Fruit fly (Drosophila melanogaster): ENCODE results near the gene tHMG1.

DNA sequence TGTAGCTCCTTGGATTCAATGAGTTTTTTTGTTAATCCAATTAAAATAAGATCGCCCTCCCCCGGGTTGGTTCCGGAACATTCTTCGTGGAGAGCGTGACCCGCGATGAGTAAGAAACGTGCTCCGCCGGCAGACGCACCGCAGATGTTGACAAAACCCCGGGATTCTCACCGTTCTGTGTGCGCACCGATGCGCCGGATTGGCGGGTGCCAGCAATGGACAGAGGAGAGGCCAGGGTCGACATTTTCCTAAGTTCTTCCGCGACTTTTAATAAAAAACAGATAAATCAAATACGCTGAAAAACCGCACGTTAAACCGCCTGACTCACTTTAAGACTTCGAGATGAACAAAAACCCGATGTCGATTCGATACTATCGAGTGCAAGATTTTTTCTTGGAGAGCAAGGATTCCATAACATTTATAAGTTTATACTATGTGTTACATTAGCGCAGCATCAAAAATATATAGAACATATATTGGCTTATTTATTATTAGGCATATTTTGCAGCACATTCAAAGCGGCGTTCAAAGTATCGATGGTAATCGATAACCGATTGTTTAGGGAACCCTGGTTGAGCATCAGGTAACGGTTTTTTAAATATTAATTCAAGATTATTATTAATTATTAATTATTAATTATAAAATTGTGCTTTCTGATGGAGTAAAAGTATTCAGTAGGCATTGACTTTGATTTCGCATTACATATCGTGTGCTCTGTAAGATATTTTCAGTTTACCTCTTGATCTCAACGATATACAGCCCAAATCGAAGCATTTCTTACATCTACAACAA lies at the start of gene tHMG1, which contains the start of gene CCT1:
- TF ChIP-seq salr (GFP tag; optimal IDR thresholded peaks at IDR 0.05) (no peak), CG8632 (GFP tag; optimal IDR thresholded peaks at IDR 0.05) (no peak), dsx (GFP tag; optimal IDR thresholded peaks at IDR 0.05; ENCODE audit: poor library complexity, severe bottlenecking) (no peak), dac (GFP tag; optimal IDR thresholded peaks at IDR 0.05) (no peak), cyc (GFP tag; optimal IDR thresholded peaks at IDR 0.05) (no peak), Eip75B (GFP tag; optimal IDR thresholded peaks at IDR 0.05) (no peak), fd59A (GFP tag; optimal IDR thresholded peaks at IDR 0.05) (no peak), CG7368 (GFP tag; optimal IDR thresholded peaks at IDR 0.05) (no peak), Smox (GFP tag; optimal IDR thresholded peaks at IDR 0.05) (no peak), eg (GFP tag; IDR thresholded peaks at IDR 0.05) (no peak), pdm3 (GFP tag; optimal IDR thresholded peaks at IDR 0.05) (no peak)
